Worm (Caenorhabditis elegans): Measurements from ENCODE around the gene srh-190.

DNA sequence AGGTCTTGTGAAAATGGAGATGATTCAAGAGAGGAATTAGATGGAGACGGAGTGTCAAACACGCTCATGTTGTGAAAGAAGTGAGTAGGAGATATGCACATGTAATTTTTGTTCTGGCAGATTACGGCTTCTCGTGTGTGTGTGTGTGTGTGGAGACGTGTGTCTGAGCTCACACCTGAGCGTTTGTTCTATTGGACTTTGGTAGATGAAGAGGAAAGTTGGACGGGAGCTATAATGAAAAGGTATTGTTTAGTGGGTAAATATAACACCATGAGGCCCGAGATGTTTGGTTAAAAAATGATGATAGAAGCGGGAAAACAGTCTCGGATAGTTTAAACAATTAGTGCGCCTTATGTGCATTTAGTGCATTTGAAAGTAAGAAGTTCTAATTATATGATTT, 34.0 kb upstream of the srh-190 start, which contains the start of gene nhr-157:
- TF ChIP-seq ccch-3 (GFP tag; optimal IDR thresholded peaks at IDR 0.05), result no peak
- no peak for TF ChIP-seq ekl-4 (GFP tag; IDR thresholded peaks at IDR 0.05)
- no peak for TF ChIP-seq F57C9.4 (tag; optimal IDR thresholded peaks at IDR 0.05)
- TF ChIP-seq B0035.1 (tag; optimal IDR thresholded peaks at IDR 0.05), result no peak
- TF ChIP-seq F57A8.1 (GFP tag; optimal IDR thresholded peaks at IDR 0.05), result no peak
- TF ChIP-seq pha-4 (tag; optimal IDR thresholded peaks at IDR 0.05), result no peak
- no peak for TF ChIP-seq ceh-40 (GFP tag; IDR thresholded peaks at IDR 0.05)
- no peak for TF ChIP-seq lin-54 (GFP tag; optimal IDR thresholded peaks at IDR 0.05)
- TF ChIP-seq snpc-4 (GFP tag; optimal IDR thresholded peaks at IDR 0.05), result no peak
- no peak for TF ChIP-seq snpc-4 (tag; optimal IDR thresholded peaks at IDR 0.05)
- no peak for TF ChIP-seq nhr-179 (tag; optimal IDR thresholded peaks at IDR 0.05)
- no peak for TF ChIP-seq rec-8 (tag; optimal IDR thresholded peaks at IDR 0.05)
- TF ChIP-seq attf-5 (GFP tag; optimal IDR thresholded peaks at IDR 0.05), result no peak
